Fruit fly (Drosophila melanogaster) whole organism, embryonic: ENCODE measurements around the gene CG7264.

ENCODE experiments used
- Antp ChIP-seq: fragments of 200-800 bp; sonication (Bioruptor generic); optimal IDR thresholded peaks from 3 replicates; lab custom pipeline; 2016; ENCODE audit warnings: missing biosample characterization, missing genetic modification characterization
- CG10267 ChIP-seq: fragments of 200-800 bp; sonication (Bioruptor generic); optimal IDR thresholded peaks from 2 replicates; lab custom pipeline; 2018; ENCODE audit warnings: missing biosample characterization, mild to moderate bottlenecking, missing genetic modification characterization, moderate library complexity
- CG11247 ChIP-seq: fragments of 200-800 bp; sonication (Bioruptor generic); IDR thresholded peaks from 2 replicates; pipeline ENCODE4 v1.3.6; 2022; ENCODE audit warnings: missing biosample characterization, missing genetic modification characterization
- CG5180 ChIP-seq: fragments of 200-800 bp; sonication (Bioruptor generic); optimal IDR thresholded peaks from 3 replicates; lab custom pipeline; 2017; ENCODE audit warnings: missing biosample characterization, missing genetic modification characterization, mild to moderate bottlenecking, moderate library complexity, missing genetic modification reagents
- CG6791 ChIP-seq: fragments of 200-800 bp; sonication (Bioruptor generic); IDR thresholded peaks from 3 replicates; pipeline ENCODE4 v1.3.6; 2022; ENCODE audit warnings: missing biosample characterization, missing genetic modification characterization; ENCODE audit not compliant: partially characterized antibody
- Dbx ChIP-seq: fragments of 200-800 bp; sonication (Bioruptor generic); IDR thresholded peaks from 3 replicates; pipeline ENCODE4 v1.3.6; 2022; ENCODE audit warnings: missing biosample characterization, missing genetic modification characterization
- Elba2 ChIP-seq: fragments of 200-800 bp; sonication (Bioruptor generic); optimal IDR thresholded peaks from 3 replicates; lab custom pipeline; 2016; ENCODE audit warnings: missing biosample characterization, missing genetic modification characterization
- Hey ChIP-seq: fragments of 200-800 bp; sonication (Bioruptor generic); optimal IDR thresholded peaks from 3 replicates; lab custom pipeline; 2018; ENCODE audit warnings: missing biosample characterization, mild to moderate bottlenecking, missing genetic modification characterization
- Neu2 ChIP-seq: fragments of 200-800 bp; sonication (Bioruptor generic); optimal IDR thresholded peaks from 3 replicates; lab custom pipeline; 2016; ENCODE audit warnings: missing biosample characterization, missing genetic modification characterization, borderline replicate concordance
- Stat92E ChIP-seq, 3 experiments: fragments of >200 bp in 2 of 3; fragments of 200-800 bp in 1 of 3; sonication (Bioruptor generic) in 1 of 3; optimal IDR thresholded peaks; 2 replicates each; lab custom pipeline; 2017 to 2019; ENCODE audit warnings: missing biosample characterization in 3 of 3, missing genetic modification characterization in 3 of 3, mild to moderate bottlenecking in 1 of 3, moderate library complexity in 1 of 3
- ara ChIP-seq: fragments of 200-800 bp; sonication (Bioruptor generic); IDR thresholded peaks from 2 replicates; pipeline ENCODE4 v1.3.6; 2022; ENCODE audit warnings: missing biosample characterization, missing genetic modification characterization
- sc ChIP-seq, 3 experiments: fragments of >200 bp in 2 of 3; fragments of 200-800 bp in 1 of 3; sonication (Bioruptor generic) in 1 of 3; optimal IDR thresholded peaks; 2 replicates in 2 of 3; 3 replicates in 1 of 3; lab custom pipeline; 2017; ENCODE audit warnings: mild to moderate bottlenecking in 1 of 3, missing biosample characterization in 1 of 3, missing genetic modification characterization in 1 of 3, missing genetic modification reagents in 1 of 3

DNA sequence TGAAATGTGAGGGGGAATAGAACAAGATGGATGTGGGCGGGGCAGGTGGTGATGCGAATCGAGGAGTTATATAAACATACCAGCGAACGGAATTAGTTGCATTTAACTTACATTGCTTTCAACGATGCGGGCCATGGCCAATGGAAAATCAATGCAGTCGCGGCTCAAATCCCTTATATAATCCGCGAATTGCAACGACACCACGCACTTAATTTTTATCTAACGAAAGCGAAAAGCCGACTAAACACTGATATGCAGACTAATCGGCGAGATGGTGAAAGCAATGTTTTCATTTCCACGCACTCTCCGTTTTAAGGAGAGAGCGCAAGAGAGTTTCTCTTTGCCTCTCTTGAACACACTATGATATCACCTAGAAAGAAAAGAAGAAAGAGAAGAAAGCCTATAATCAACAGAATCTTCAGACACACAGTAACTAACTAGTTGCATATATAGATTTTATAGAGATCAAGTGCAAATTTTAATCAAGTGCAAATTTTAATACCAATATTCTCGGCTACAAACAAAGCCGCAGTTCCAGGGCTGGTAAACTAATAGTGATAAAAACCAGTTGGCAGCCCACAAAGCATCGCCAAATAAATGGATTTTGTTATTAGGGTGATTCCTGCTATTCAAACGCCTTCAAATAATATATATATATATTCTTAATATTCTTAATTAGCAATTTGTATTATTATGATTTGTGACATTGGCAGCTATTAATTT, 6.9 kb upstream of the CG7264 start, which contains the start of the genes CG11597 and CG5946:
- TF ChIP-seq CG5180 (no peak), Hey (tag; lab: Kevin White, UChicago) (no peak), Stat92E (GFP tag; optimal IDR thresholded peaks at IDR 0.05; lab: Kevin White, UChicago) (no peak), CG10267 (tag; lab: Kevin White, UChicago) (no peak), ara (GFP tag; lab: Robert Waterston, UW) (no peak), CG6791 (GFP tag; lab: Robert Waterston, UW) (peak; percentile 50; the same call in 1 of the 3 replicates), Antp (GFP tag; lab: Kevin White, UChicago) (no peak), Neu2 (GFP tag; lab: Kevin White, UChicago) (no peak), sc (optimal IDR thresholded peaks at IDR 0.05; lab: Kevin White, UChicago) (no peak), sc (GFP tag; optimal IDR thresholded peaks at IDR 0.05; lab: Kevin White, UChicago) (no peak), Dbx (GFP tag; lab: Robert Waterston, UW) (no peak), Elba2 (no peak), CG11247 (GFP tag; lab: Robert Waterston, UW) (no peak)
